Worm (Caenorhabditis elegans) whole organism, L4/young adult: ENCODE data around the gene ipla-7.

Source experiments
- W03F9.2 ChIP-seq: fragments of 150-350 bp; optimal IDR thresholded peaks from 2 replicates; lab custom pipeline; 2014; ENCODE audit warnings: missing biosample characterization, missing genetic modification characterization
- dao-5 ChIP-seq: sonication (generic microtip); optimal IDR thresholded peaks from 2 replicates; lab custom pipeline; 2016; ENCODE audit warnings: missing genotype, missing genetic modification characterization, moderate library complexity, missing compliant biosample characterization
- him-1 ChIP-seq: sonication (generic microtip); optimal IDR thresholded peaks from 2 replicates; lab custom pipeline; 2016; ENCODE audit warnings: missing genotype, missing genetic modification reagents, missing genetic modification characterization, missing compliant biosample characterization

DNA sequence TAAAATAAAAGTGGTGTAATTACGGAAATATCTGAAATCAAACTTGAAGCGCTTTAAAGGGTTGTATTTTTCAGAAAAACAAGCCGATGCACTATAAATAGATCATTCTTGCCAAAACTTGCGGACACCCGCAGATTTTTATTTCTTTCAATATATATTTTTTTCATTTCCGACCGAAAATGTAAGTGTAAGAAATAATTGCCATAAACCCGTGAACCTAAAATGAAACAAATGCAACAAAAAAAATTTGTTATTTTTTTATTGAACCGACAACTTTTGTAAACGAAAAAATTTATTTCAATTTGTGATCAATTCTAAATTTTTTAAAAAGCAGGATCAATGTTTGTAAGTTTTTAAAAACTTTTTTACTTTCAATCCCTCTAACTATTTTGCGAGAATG is 18.2 kb upstream of the ipla-7 start, which contains the start of gene W01B6.6:
- TF ChIP-seq dao-5 (no peak), W03F9.2 (tag; lab: Kevin White, UChicago) (no peak), him-1 (tag; lab: Kevin White, UChicago) (no peak)
